Fruit fly (Drosophila melanogaster) whole organism: ENCODE data around the gene polybromo.

Experiments
- CG8478 ChIP-seq: fragments of >200 bp; optimal IDR thresholded peaks from 2 replicates; lab custom pipeline; 2018; ENCODE audit warnings: inconsistent platforms
- Dll ChIP-seq: fragments of >200 bp; optimal IDR thresholded peaks from 2 replicates; lab custom pipeline; 2017
- EcR ChIP-seq, 2 experiments: fragments of >200 bp; optimal IDR thresholded peaks; 2 replicates each; lab custom pipeline; 2017; ENCODE audit warnings: missing biosample characterization in 2 of 2, missing genetic modification characterization in 2 of 2, missing genetic modification reagents in 2 of 2
- pan ChIP-seq: fragments of >200 bp; optimal IDR thresholded peaks from 2 replicates; lab custom pipeline; 2017
- psq ChIP-seq: fragments of >200 bp; optimal IDR thresholded peaks from 2 replicates; lab custom pipeline; 2017
- usp ChIP-seq: fragments of >200 bp; optimal IDR thresholded peaks from 2 replicates; lab custom pipeline; 2017; ENCODE audit warnings: missing biosample characterization, missing genetic modification characterization, mixed read lengths

polybromo gene

DNA sequence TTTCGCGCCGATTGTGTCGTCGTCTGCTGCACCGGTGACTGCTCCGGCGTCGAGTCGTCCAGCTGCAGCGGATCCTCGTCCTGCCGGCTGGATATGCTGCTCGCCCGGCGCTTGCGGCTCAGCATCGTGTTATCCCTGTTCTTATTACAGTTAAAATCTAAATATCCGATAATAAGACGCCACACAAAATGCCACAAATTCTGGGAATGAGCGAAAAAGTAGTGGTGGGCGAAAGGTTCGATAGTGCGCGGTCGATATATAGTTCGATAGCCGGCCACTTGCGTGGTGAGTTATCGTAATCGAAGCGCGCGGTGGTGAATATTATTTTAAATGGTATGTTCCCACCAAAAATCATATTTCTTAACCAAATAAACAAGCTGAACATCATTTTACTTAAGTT is at the start of gene polybromo:
Gene polybromo (minus strand): TSS at position 212 of the 400 bp plus-strand sequence.
- TF ChIP-seq usp, result no peak

dm6 chr3R:24851429-24851828 is 46.4 kb upstream of the polybromo start, which contains the start of gene Nct:
Gene Nct (plus strand): TSS chr3R:24851601.
- TF ChIP-seq Dll (lab: Kevin White, UChicago) (no peak), EcR (GFP tag; optimal IDR thresholded peaks at IDR 0.05; lab: Kevin White, UChicago) (no peak), usp (no peak), CG8478 (lab: Kevin White, UChicago) (no peak), psq (no peak), pan (lab: Kevin White, UChicago) (no peak)

- TF ChIP-seq CG8478 (lab: Kevin White, UChicago) (no peak), psq (no peak), EcR (GFP tag; optimal IDR thresholded peaks at IDR 0.05; lab: Kevin White, UChicago) (no peak), pan (lab: Kevin White, UChicago) (no peak), Dll (lab: Kevin White, UChicago) (no peak), usp (no peak)
These were observed 45.4 kb upstream of the polybromo start, which contains the start of gene CG7006 for dm6 chr3R:24850420-24850819. Gene CG7006 (plus strand): TSS chr3R:24850627.

DNA sequence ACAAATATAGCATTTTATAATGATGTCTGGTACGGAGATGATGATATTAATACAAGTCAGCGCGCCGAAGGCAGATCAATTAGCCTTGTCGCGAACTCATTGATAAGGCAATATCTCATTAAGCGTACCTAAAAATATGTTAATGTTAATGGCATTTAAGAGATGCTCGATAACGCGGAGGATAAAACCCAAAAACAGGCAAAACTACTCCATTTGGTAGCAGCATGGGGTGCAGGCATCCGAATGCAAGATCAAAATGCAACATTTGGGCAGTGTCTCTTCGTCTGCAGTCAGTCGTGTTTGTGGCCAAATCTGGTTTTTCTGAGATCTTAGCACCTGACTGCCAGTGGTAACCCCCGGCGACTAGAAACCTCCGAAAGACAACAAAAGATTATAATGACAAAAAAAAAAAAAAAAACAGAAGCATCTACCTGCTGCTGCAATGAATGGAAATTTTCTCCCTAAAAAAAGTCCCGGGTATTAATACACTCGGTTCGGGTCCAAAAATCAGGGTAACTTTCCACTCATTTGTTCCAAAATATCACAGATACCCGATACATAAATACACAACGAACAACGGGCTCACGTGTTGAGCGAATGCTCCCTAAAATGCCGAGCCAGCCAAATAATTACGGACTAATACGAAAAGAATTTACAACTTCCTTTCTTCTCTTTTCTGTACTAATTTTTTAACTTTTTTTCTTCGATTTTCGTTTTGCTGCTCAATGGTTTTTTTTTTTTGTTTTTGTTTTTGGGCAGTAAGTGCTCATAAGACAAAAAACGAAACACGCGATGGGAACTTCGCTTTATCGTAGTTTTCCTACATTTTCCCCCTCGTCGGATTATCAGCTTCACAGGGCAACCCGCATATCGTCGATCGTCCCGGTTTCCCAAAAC is 41.1 kb upstream of the polybromo start:
- TF ChIP-seq pan (lab: Kevin White, UChicago), result no peak
- TF ChIP-seq EcR (GFP tag; optimal IDR thresholded peaks at IDR 0.05; lab: Kevin White, UChicago), result no peak
- TF ChIP-seq CG8478 (lab: Kevin White, UChicago), result no peak
- no peak for TF ChIP-seq Dll (lab: Kevin White, UChicago)
- TF ChIP-seq psq, result no peak
- TF ChIP-seq usp, result no peak

DNA sequence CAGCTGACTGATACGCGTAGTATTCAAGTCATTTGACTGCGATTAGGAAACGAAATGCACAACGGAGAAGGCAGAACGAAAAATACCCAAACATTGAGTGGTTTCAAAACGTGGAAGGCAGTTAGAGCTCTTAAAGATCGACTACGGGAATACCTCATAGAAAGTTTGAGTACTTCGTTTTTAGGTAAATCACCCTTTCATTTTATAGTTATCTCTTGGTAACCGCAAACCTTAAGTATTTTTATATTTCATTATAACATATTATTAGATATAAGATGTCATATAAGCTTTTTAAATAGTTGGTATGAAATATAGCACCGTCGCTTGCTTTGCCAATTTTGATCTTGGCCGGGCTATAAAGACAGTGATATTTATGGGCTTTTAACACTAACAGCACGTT is 40.1 kb upstream of the polybromo start:
- no peak for TF ChIP-seq CG8478 (lab: Kevin White, UChicago)
- no peak for TF ChIP-seq Dll (lab: Kevin White, UChicago)
- no peak for TF ChIP-seq pan (lab: Kevin White, UChicago)
- TF ChIP-seq psq, result no peak
- no peak for TF ChIP-seq EcR (GFP tag; optimal IDR thresholded peaks at IDR 0.05; lab: Kevin White, UChicago)
- TF ChIP-seq usp, result no peak

- no peak for TF ChIP-seq Dll (lab: Kevin White, UChicago)
- TF ChIP-seq CG8478 (lab: Kevin White, UChicago), result no peak
- no peak for TF ChIP-seq pan (lab: Kevin White, UChicago)
- TF ChIP-seq EcR (GFP tag; optimal IDR thresholded peaks at IDR 0.05; lab: Kevin White, UChicago), result no peak
- no peak for TF ChIP-seq psq
- no peak for TF ChIP-seq usp
These were observed 36.6 kb upstream of the polybromo start, which contains the start of gene Esp for dm6 chr3R:24841635-24842034. Gene Esp (plus strand): TSS chr3R:24841935.

dm6 chr3R:24841063-24841462 is 36.0 kb upstream of the polybromo start, which contains the start of gene CG33658:
Gene CG33658 (minus strand): TSS chr3R:24841163.
- TF ChIP-seq CG8478 (lab: Kevin White, UChicago), result no peak
- TF ChIP-seq Dll (lab: Kevin White, UChicago), result no peak
- TF ChIP-seq psq, result no peak
- no peak for TF ChIP-seq EcR (GFP tag; optimal IDR thresholded peaks at IDR 0.05; lab: Kevin White, UChicago)
- no peak for TF ChIP-seq usp
- TF ChIP-seq pan (lab: Kevin White, UChicago), result no peak

DNA sequence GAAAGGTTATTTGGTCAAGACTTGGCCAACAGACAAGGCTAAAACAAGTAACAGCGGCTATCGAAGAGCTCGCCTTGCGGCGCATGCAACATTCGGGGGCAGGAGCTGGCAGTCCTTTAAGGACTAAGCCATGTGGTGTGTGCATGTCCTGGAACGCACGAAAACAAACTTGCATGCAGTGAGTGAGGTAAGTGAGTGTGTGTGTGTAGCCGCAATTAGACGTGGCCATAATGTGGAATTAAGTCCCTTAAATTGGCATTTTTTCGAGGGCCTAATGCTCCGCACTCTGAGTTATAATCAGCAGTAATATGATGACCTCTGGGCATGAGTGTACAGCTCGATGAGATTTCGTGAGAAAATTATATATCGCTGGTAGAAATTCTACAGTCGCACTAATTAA is 28.6 kb upstream of the polybromo start, which contains the start of gene sosie:
Gene sosie (plus strand): TSS at position 301 of the 400 bp plus-strand sequence.
- no peak for TF ChIP-seq usp
- TF ChIP-seq Dll (lab: Kevin White, UChicago), result no peak
- TF ChIP-seq EcR (GFP tag; optimal IDR thresholded peaks at IDR 0.05; lab: Kevin White, UChicago), result no peak
- TF ChIP-seq CG8478 (lab: Kevin White, UChicago), result no peak
- no peak for TF ChIP-seq psq
- TF ChIP-seq pan (lab: Kevin White, UChicago), result no peak

- TF ChIP-seq pan (lab: Kevin White, UChicago), result no peak
- TF ChIP-seq EcR (GFP tag; optimal IDR thresholded peaks at IDR 0.05; lab: Kevin White, UChicago), result no peak
- no peak for TF ChIP-seq CG8478 (lab: Kevin White, UChicago)
- no peak for TF ChIP-seq Dll (lab: Kevin White, UChicago)
- no peak for TF ChIP-seq usp
- no peak for TF ChIP-seq psq
These were observed 24.9 kb upstream of the polybromo start, which contains the start of the genes Kaz and CG43273 for dm6 chr3R:24829887-24830351. Gene Kaz (minus strand): TSS chr3R:24829959. Gene CG43273 (plus strand): TSS chr3R:24830301.

dm6 chr3R:24828234-24828633 is 23.2 kb upstream of the polybromo start, which contains the start of gene RabX4:
Gene RabX4 (minus strand): TSS chr3R:24828409.
- TF ChIP-seq EcR (GFP tag; optimal IDR thresholded peaks at IDR 0.05; lab: Kevin White, UChicago) (no peak), CG8478 (lab: Kevin White, UChicago) (no peak), pan (lab: Kevin White, UChicago) (no peak), Dll (lab: Kevin White, UChicago) (no peak), usp (no peak), psq (no peak)

DNA sequence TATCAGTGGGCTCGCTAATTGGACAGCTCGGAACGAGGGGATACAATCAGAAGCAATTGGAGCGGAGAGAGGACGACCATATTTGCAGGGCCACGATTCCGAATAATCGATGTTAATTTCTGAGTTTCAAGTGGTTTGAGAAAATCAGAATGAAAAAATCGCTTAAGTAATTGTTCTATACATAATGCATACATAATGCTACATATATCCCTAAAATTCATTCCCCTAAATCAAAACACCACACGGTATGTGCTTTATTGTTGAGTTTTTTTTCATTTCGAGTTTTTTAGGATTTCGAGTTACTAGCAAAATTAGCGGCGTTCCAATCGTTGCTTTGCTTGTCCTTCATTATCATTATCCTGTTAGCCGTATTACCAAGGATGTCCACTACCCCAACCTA is 20.5 kb upstream of the polybromo start, which contains the start of gene niki:
Gene niki (minus strand): TSS at position 101 of the 400 bp plus-strand sequence.
- TF ChIP-seq Dll (lab: Kevin White, UChicago) (no peak), CG8478 (lab: Kevin White, UChicago) (no peak), EcR (GFP tag; optimal IDR thresholded peaks at IDR 0.05; lab: Kevin White, UChicago) (no peak), pan (lab: Kevin White, UChicago) (no peak), usp (no peak), psq (no peak)

DNA sequence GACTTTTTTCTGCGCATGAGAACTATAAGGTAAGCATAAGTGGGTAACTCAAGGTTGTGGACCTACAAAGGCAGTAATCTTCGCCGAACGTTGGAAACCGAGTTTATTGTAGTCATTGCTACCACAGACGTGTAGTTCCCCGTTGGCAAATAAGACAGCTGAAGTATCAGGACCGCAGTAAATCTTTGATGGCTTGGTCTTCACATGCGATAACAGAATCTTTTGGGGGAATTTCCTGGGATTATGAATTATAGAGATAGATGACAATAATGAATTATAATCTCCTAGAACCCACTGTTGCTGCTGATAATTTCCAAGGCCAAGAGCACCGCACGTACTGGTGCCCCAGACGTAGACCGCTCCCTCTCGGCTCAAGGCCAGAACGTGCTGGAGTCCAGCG is 18.0 kb upstream of the polybromo start:
- TF ChIP-seq usp (no peak), EcR (GFP tag; optimal IDR thresholded peaks at IDR 0.05; lab: Kevin White, UChicago) (no peak), pan (lab: Kevin White, UChicago) (no peak), psq (no peak), CG8478 (lab: Kevin White, UChicago) (no peak), Dll (lab: Kevin White, UChicago) (no peak)
